Worm (Caenorhabditis elegans) whole organism, young adult: ENCODE measurements around the gene T28C6.8.
A peak's percentile ranks its signal among the peaks of the same experiment; 100 is the strongest.

Experiments used
- F10E7.11 ChIP-seq: sonication (generic microtip); optimal IDR thresholded peaks from 2 replicates; lab custom pipeline; 2017; ENCODE audit warnings: mild to moderate bottlenecking, missing genetic modification characterization, moderate library complexity, missing compliant biosample characterization
- F33H1.4 ChIP-seq: fragments of 200-800 bp; sonication (Bioruptor generic); IDR thresholded peaks from 2 replicates; pipeline ENCODE4 v1.3.6; 2022; ENCODE audit warnings: missing genetic modification reagents, missing genetic modification characterization, missing compliant biosample characterization
- F39B2.1 ChIP-seq: fragments of 200-800 bp; sonication (Bioruptor generic); IDR thresholded peaks from 2 replicates; pipeline ENCODE4 v1.3.6; 2022; ENCODE audit warnings: missing genetic modification reagents, missing genetic modification characterization, missing compliant biosample characterization
- T26A5.8 ChIP-seq: sonication (generic microtip); optimal IDR thresholded peaks from 2 replicates; lab custom pipeline; 2016; ENCODE audit warnings: missing genetic modification characterization, missing compliant biosample characterization
- Y53F4B.3 ChIP-seq: fragments of 200-800 bp; sonication (Bioruptor generic); IDR thresholded peaks from 2 replicates; pipeline ENCODE4 v1.3.6; 2022; ENCODE audit warnings: missing genetic modification reagents, missing genetic modification characterization, missing compliant biosample characterization
- ZK185.1 ChIP-seq: sonication (generic microtip); optimal IDR thresholded peaks from 2 replicates; lab custom pipeline; 2016; ENCODE audit warnings: mild to moderate bottlenecking, missing genetic modification characterization, missing compliant biosample characterization; ENCODE audit not compliant: poor library complexity, severe bottlenecking
- akir-1 ChIP-seq: fragments of 200-800 bp; sonication (Bioruptor generic); optimal IDR thresholded peaks from 2 replicates; lab custom pipeline; 2018; ENCODE audit warnings: mild to moderate bottlenecking, missing genetic modification characterization, moderate library complexity, missing compliant biosample characterization
- aptf-3 ChIP-seq: fragments of 200-800 bp; sonication (Bioruptor generic); IDR thresholded peaks from 2 replicates; pipeline ENCODE4 v1.3.6; 2022; ENCODE audit warnings: missing genetic modification characterization, missing compliant biosample characterization
- athp-1 ChIP-seq: sonication (generic microtip); optimal IDR thresholded peaks from 2 replicates; lab custom pipeline; 2017; ENCODE audit warnings: mild to moderate bottlenecking, missing genetic modification characterization, missing compliant biosample characterization
- attf-5 ChIP-seq: fragments of 200-800 bp; sonication (Bioruptor generic); optimal IDR thresholded peaks from 2 replicates; lab custom pipeline; 2018; ENCODE audit warnings: mild to moderate bottlenecking, missing genetic modification characterization, missing compliant biosample characterization
- attf-6 ChIP-seq: fragments of 200-800 bp; sonication (Bioruptor generic); IDR thresholded peaks from 2 replicates; pipeline ENCODE4 v1.3.6; 2022; ENCODE audit warnings: missing genetic modification reagents, missing genetic modification characterization, missing compliant biosample characterization
- ccch-3 ChIP-seq: fragments of 200-800 bp; sonication (Bioruptor generic); optimal IDR thresholded peaks from 2 replicates; lab custom pipeline; 2018; ENCODE audit warnings: mild to moderate bottlenecking, missing genetic modification characterization, missing compliant biosample characterization
- cebp-1 ChIP-seq, 2 experiments: fragments of 200-800 bp in 1 of 2; sonication (Bioruptor generic) in 1 of 2; sonication (generic microtip) in 1 of 2; IDR thresholded peaks in 1 of 2; optimal IDR thresholded peaks in 1 of 2; 2 replicates each; pipeline versions ENCODE4 v1.3.6 to Lab custom; 2017 to 2022; ENCODE audit warnings: missing compliant biosample characterization in 2 of 2, missing genetic modification characterization in 2 of 2, mild to moderate bottlenecking in 1 of 2, missing genetic modification reagents in 1 of 2, moderate library complexity in 1 of 2
- ceh-58 ChIP-seq: fragments of 200-800 bp; sonication (Bioruptor generic); IDR thresholded peaks from 2 replicates; pipeline ENCODE4 v1.3.6; 2022; ENCODE audit warnings: missing genetic modification characterization, missing compliant biosample characterization
- ceh-79 ChIP-seq: sonication (generic microtip); optimal IDR thresholded peaks from 2 replicates; lab custom pipeline; 2017; ENCODE audit warnings: mild to moderate bottlenecking, missing genetic modification characterization, missing compliant biosample characterization
- efl-1 ChIP-seq: fragments of 150-350 bp; optimal IDR thresholded peaks from 2 replicates; lab custom pipeline; 2014; ENCODE audit warnings: missing biosample characterization, missing genetic modification reagents, missing genetic modification characterization
- egl-44 ChIP-seq: fragments of 200-800 bp; sonication (Bioruptor generic); IDR thresholded peaks from 2 replicates; pipeline ENCODE4 v1.3.6; 2022; ENCODE audit warnings: missing genetic modification reagents, missing genetic modification characterization, missing compliant biosample characterization
- egrh-3 ChIP-seq: fragments of 200-800 bp; sonication (Bioruptor generic); IDR thresholded peaks from 2 replicates; pipeline ENCODE4 v1.3.6; 2022; ENCODE audit warnings: missing genetic modification reagents, missing genetic modification characterization, missing compliant biosample characterization
- ekl-4 ChIP-seq: fragments of 200-800 bp; sonication (Bioruptor generic); IDR thresholded peaks from 2 replicates; pipeline ENCODE4 v1.3.6; 2022; ENCODE audit warnings: missing genetic modification reagents, missing genetic modification characterization, missing compliant biosample characterization
- ets-4 ChIP-seq: fragments of 200-800 bp; sonication (Bioruptor generic); optimal IDR thresholded peaks from 2 replicates; lab custom pipeline; 2018; ENCODE audit warnings: mild to moderate bottlenecking, missing genetic modification characterization, missing compliant biosample characterization
- fkh-3 ChIP-seq: sonication (generic microtip); optimal IDR thresholded peaks from 2 replicates; lab custom pipeline; 2016; ENCODE audit warnings: mild to moderate bottlenecking, missing genetic modification characterization, missing compliant biosample characterization
- gei-17 ChIP-seq: fragments of 200-800 bp; sonication (Bioruptor generic); optimal IDR thresholded peaks from 2 replicates; lab custom pipeline; 2018; ENCODE audit warnings: mild to moderate bottlenecking, missing genetic modification characterization, missing compliant biosample characterization
- hmg-1.2 ChIP-seq: fragments of 200-800 bp; sonication (Bioruptor generic); IDR thresholded peaks from 2 replicates; pipeline ENCODE4 v1.3.6; 2022; ENCODE audit warnings: missing genetic modification reagents, missing genetic modification characterization, missing compliant biosample characterization
- lag-1 ChIP-seq: fragments of 200-800 bp; sonication (Bioruptor generic); IDR thresholded peaks from 2 replicates; pipeline ENCODE4 v1.3.6; 2022; ENCODE audit warnings: missing genetic modification reagents, missing genetic modification characterization, missing compliant biosample characterization
- let-526 ChIP-seq: fragments of 200-800 bp; sonication (Bioruptor generic); IDR thresholded peaks from 2 replicates; pipeline ENCODE4 v1.3.6; 2022; ENCODE audit warnings: missing genetic modification reagents, missing genetic modification characterization, missing compliant biosample characterization
- let-607 ChIP-seq, 2 experiments: fragments of 200-800 bp in 1 of 2; sonication (Bioruptor generic) in 1 of 2; sonication (generic microtip) in 1 of 2; optimal IDR thresholded peaks; 2 replicates each; lab custom pipeline; 2016 to 2018; ENCODE audit warnings: mild to moderate bottlenecking in 2 of 2, missing compliant biosample characterization in 2 of 2, missing genetic modification characterization in 2 of 2, moderate library complexity in 2 of 2, missing genotype in 1 of 2
- lin-35 ChIP-seq, 3 experiments: fragments of 150-350 bp in 2 of 3; sonication (generic microtip) in 1 of 3; optimal IDR thresholded peaks; 2 replicates each; lab custom pipeline; 2014 to 2018; ENCODE audit warnings: missing biosample characterization in 3 of 3, missing genetic modification characterization in 3 of 3, missing genetic modification reagents in 3 of 3
- lsl-1 ChIP-seq: fragments of 200-800 bp; sonication (Bioruptor generic); optimal IDR thresholded peaks from 2 replicates; lab custom pipeline; 2018; ENCODE audit warnings: mild to moderate bottlenecking, missing genetic modification characterization, moderate library complexity, missing compliant biosample characterization
- lsy-27 ChIP-seq: sonication (generic microtip); optimal IDR thresholded peaks from 2 replicates; lab custom pipeline; 2017; ENCODE audit warnings: missing genetic modification characterization, mild to moderate bottlenecking, missing compliant biosample characterization, antibody characterized with exemption, missing genotype, borderline replicate concordance; ENCODE audit not compliant: insufficient read depth
- nhr-179 ChIP-seq: sonication (generic microtip); optimal IDR thresholded peaks from 2 replicates; lab custom pipeline; 2016; ENCODE audit warnings: mild to moderate bottlenecking, missing genetic modification characterization, missing compliant biosample characterization
- rec-8 ChIP-seq, 2 experiments: sonication (generic microtip); optimal IDR thresholded peaks; 2 replicates each; lab custom pipeline; 2016; ENCODE audit warnings: mild to moderate bottlenecking in 2 of 2, missing genetic modification characterization in 2 of 2, missing genetic modification reagents in 2 of 2, missing genotype in 2 of 2, missing biosample characterization in 1 of 2, missing compliant biosample characterization in 1 of 2, moderate library complexity in 1 of 2
- repo-1 ChIP-seq: sonication (generic microtip); optimal IDR thresholded peaks from 2 replicates; lab custom pipeline; 2017; ENCODE audit warnings: mild to moderate bottlenecking, missing genetic modification characterization, missing compliant biosample characterization
- snpc-1.3 ChIP-seq: sonication (generic microtip); optimal IDR thresholded peaks from 2 replicates; lab custom pipeline; 2017; ENCODE audit warnings: missing genetic modification characterization, mild to moderate bottlenecking, missing compliant biosample characterization, antibody characterized with exemption, moderate library complexity, missing genotype, missing genetic modification reagents; ENCODE audit not compliant: insufficient read depth
- snpc-3.4 ChIP-seq: sonication (generic microtip); optimal IDR thresholded peaks from 2 replicates; lab custom pipeline; 2017; ENCODE audit warnings: missing genetic modification characterization, mild to moderate bottlenecking, missing compliant biosample characterization, antibody characterized with exemption, moderate library complexity, missing genotype, missing genetic modification reagents
- tbx-9 ChIP-seq: sonication (generic microtip); optimal IDR thresholded peaks from 2 replicates; lab custom pipeline; 2016; ENCODE audit warnings: borderline replicate concordance, missing genetic modification characterization, inconsistent platforms, missing compliant biosample characterization
- unc-62 ChIP-seq: fragments of 150-350 bp; optimal IDR thresholded peaks from 2 replicates; lab custom pipeline; 2014; ENCODE audit warnings: missing biosample characterization, missing genetic modification reagents, missing genetic modification characterization
- zfh-2 ChIP-seq: fragments of 200-800 bp; sonication (Bioruptor generic); conservative IDR thresholded peaks from 2 replicates; pipeline ENCODE4 v1.3.6; 2022; ENCODE audit warnings: missing genetic modification reagents, missing genetic modification characterization, missing compliant biosample characterization
- ztf-22 ChIP-seq: fragments of 200-800 bp; sonication (Bioruptor generic); optimal IDR thresholded peaks from 2 replicates; lab custom pipeline; 2018; ENCODE audit warnings: mild to moderate bottlenecking, missing genetic modification characterization, moderate library complexity, missing compliant biosample characterization

Gene T28C6.8

DNA sequence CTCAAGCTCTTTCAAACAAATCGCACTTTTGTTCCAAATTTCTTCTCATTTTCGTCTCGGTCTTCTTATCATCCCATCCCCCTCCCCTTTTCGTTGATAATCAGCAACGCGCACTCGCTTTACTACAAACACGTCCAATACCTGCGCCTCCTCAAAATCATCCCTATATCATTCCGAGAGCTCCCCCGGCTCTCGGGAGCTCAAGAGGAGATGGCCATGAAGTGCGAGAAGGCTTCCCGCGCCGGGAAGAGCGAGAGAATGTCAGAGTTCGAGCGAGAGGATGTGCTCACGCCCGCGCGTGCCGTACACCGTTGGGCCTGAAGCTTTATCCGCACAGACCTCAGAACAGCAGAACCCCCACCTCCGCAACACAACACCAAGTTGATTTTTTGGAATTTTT lies 20.3 kb upstream of the T28C6.8 start:
- TF ChIP-seq lsy-27 (tag; lab: Kevin White, UChicago) (no peak), T26A5.8 (tag; lab: Kevin White, UChicago) (no peak), let-607 (tag; optimal IDR thresholded peaks at IDR 0.05; lab: Kevin White, UChicago) (no peak), zfh-2 (GFP tag; lab: Robert Waterston, UW) (peak; percentile 87), unc-62 (GFP tag; lab: Kevin White, UChicago) (no peak), akir-1 (no peak), egrh-3 (peak; percentile 75; the same call in 1 of the 2 replicates), rec-8 (tag; optimal IDR thresholded peaks at IDR 0.05; lab: Kevin White, UChicago) (no peak), fkh-3 (tag; lab: Kevin White, UChicago) (no peak), ccch-3 (no peak), hmg-1.2 (GFP tag; lab: Robert Waterston, UW) (no peak), F33H1.4 (GFP tag; lab: Robert Waterston, UW) (no peak), lsl-1 (no peak), ZK185.1 (no peak), ekl-4 (peak; percentile 31; the same call in 1 of the 2 replicates), ceh-58 (GFP tag; lab: Robert Waterston, UW) (no peak), gei-17 (no peak), ztf-22 (GFP tag; lab: Kevin White, UChicago) (no peak), cebp-1 (GFP tag; IDR thresholded peaks at IDR 0.05; lab: Robert Waterston, UW) (no peak), cebp-1 (tag; optimal IDR thresholded peaks at IDR 0.05; lab: Kevin White, UChicago) (no peak), attf-5 (no peak), lag-1 (no peak)

DNA sequence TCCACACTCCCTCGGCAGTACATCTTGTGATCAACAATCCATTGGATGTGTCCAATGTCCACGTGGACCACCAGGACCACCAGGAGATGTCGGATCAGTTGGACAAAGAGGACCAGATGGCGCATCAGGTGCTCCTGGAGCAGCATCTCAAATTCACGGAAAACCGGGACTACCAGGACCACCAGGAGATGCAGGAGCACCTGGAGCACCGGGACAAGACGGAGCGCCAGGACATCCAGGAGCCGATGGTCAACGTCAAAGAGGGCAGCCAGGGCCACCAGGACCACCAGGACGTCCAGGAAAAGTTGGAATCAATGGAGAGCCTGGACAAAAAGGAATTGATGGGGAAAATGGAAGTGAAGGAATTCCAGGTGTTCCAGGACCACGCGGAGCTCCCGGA lies 18.5 kb upstream of the T28C6.8 start:
- TF ChIP-seq Y53F4B.3 (GFP tag; lab: Robert Waterston, UW): no peak
- peak; percentile 83 for TF ChIP-seq zfh-2 (GFP tag; lab: Robert Waterston, UW)
- peak; percentile 35; the same call in 1 of the 2 replicates for TF ChIP-seq egrh-3
- no peak for TF ChIP-seq let-526 (GFP tag; lab: Robert Waterston, UW)

- no peak for TF ChIP-seq egl-44 (GFP tag; lab: Robert Waterston, UW)
- no peak for TF ChIP-seq F10E7.11 (tag; lab: Kevin White, UChicago)
- TF ChIP-seq ets-4 (GFP tag; lab: Kevin White, UChicago): no peak
- TF ChIP-seq snpc-3.4 (tag; lab: Kevin White, UChicago): no peak
- TF ChIP-seq ztf-22 (GFP tag; lab: Kevin White, UChicago): no peak
- no peak for TF ChIP-seq nhr-179 (tag; lab: Kevin White, UChicago)
- no peak for TF ChIP-seq aptf-3 (GFP tag; lab: Robert Waterston, UW)
- TF ChIP-seq repo-1 (tag; lab: Kevin White, UChicago): no peak
- TF ChIP-seq tbx-9 (tag; lab: Kevin White, UChicago): no peak
- no peak for TF ChIP-seq attf-6 (GFP tag; lab: Robert Waterston, UW)
- TF ChIP-seq ceh-79 (tag; lab: Kevin White, UChicago): no peak
- no peak for TF ChIP-seq athp-1 (tag; lab: Kevin White, UChicago)
- TF ChIP-seq F39B2.1 (GFP tag; lab: Robert Waterston, UW): no peak
- TF ChIP-seq efl-1: no peak
- TF ChIP-seq let-607 (tag; optimal IDR thresholded peaks at IDR 0.05; lab: Kevin White, UChicago): no peak
- TF ChIP-seq lin-35 (GFP tag; optimal IDR thresholded peaks at IDR 0.05; lab: Kevin White, UChicago): no peak
- no peak for TF ChIP-seq snpc-1.3
Measured at ce11 chrIV:8847918-8848317, 17.4 kb upstream of the T28C6.8 start, which contains the start of gene col-118. Gene col-118, plus strand, starts transcription at chrIV:8848218.
